Fruit fly (Drosophila melanogaster) whole organism, wandering third instar larva: Measurements from ENCODE around the gene PH4alphaMP.

Experiments
- Abd-B ChIP-seq: fragments of >200 bp; optimal IDR thresholded peaks from 2 replicates; lab custom pipeline; 2017; ENCODE audit warnings: missing biosample characterization, missing genetic modification characterization
- CG32264 ChIP-seq: fragments of 200-800 bp; sonication (Bioruptor generic); optimal IDR thresholded peaks from 2 replicates; lab custom pipeline; 2016; ENCODE audit warnings: missing biosample characterization, missing genetic modification characterization
- CG9705 ChIP-seq: fragments of 200-800 bp; sonication (Bioruptor generic); optimal IDR thresholded peaks from 2 replicates; lab custom pipeline; 2018; ENCODE audit warnings: missing biosample characterization, mild to moderate bottlenecking, missing genetic modification characterization
- Dfd ChIP-seq: fragments of >200 bp; optimal IDR thresholded peaks from 2 replicates; lab custom pipeline; 2017; ENCODE audit warnings: missing biosample characterization, missing genetic modification characterization
- Dif ChIP-seq: fragments of 200-275, 200-300 bp; sonication (Bioruptor generic); optimal IDR thresholded peaks from 2 replicates; lab custom pipeline; 2018; ENCODE audit warnings: missing biosample characterization, missing genetic modification characterization; ENCODE audit not compliant: partially characterized antibody
- GATAd ChIP-seq: sonication (Bioruptor generic); optimal IDR thresholded peaks from 2 replicates; lab custom pipeline; 2016; ENCODE audit warnings: missing biosample characterization, missing genetic modification characterization
- HLH106 ChIP-seq: fragments of 200-800 bp; optimal IDR thresholded peaks from 3 replicates; lab custom pipeline; 2019; ENCODE audit warnings: missing biosample characterization, mild to moderate bottlenecking, missing genetic modification characterization, moderate library complexity
- Hnf4 ChIP-seq: fragments of 200-800 bp; sonication (Bioruptor generic); optimal IDR thresholded peaks from 2 replicates; lab custom pipeline; 2016; ENCODE audit warnings: missing biosample characterization, mild to moderate bottlenecking, missing genetic modification characterization
- Hr78 ChIP-seq: fragments of >200 bp; optimal IDR thresholded peaks from 2 replicates; lab custom pipeline; 2017; ENCODE audit warnings: missing biosample characterization, missing genetic modification characterization
- Hr83 ChIP-seq: fragments of 200-300 bp; sonication (Bioruptor generic); optimal IDR thresholded peaks from 2 replicates; lab custom pipeline; 2016; ENCODE audit warnings: missing biosample characterization, mild to moderate bottlenecking, missing genetic modification characterization, moderate library complexity; ENCODE audit not compliant: poor library complexity, severe bottlenecking
- Jra ChIP-seq: sonication (Bioruptor generic); optimal IDR thresholded peaks from 2 replicates; lab custom pipeline; 2016; ENCODE audit warnings: missing biosample characterization, missing genetic modification characterization
- Mio ChIP-seq: sonication (Bioruptor generic); optimal IDR thresholded peaks from 2 replicates; lab custom pipeline; 2016; ENCODE audit warnings: missing biosample characterization, missing genetic modification characterization
- Myc ChIP-seq: fragments of >200 bp; optimal IDR thresholded peaks from 2 replicates; lab custom pipeline; 2017
- N ChIP-seq: fragments of >200 bp; optimal IDR thresholded peaks from 2 replicates; lab custom pipeline; 2018; ENCODE audit warnings: missing biosample characterization, missing external identifiers, missing genetic modification characterization
- OdsH ChIP-seq: fragments of 200-800 bp; sonication (Bioruptor generic); optimal IDR thresholded peaks from 2 replicates; lab custom pipeline; 2016; ENCODE audit warnings: missing biosample characterization, mild to moderate bottlenecking, missing genetic modification characterization
- Rel ChIP-seq, 2 experiments: fragments of 200-800 bp; sonication (Bioruptor generic) in 1 of 2; optimal IDR thresholded peaks; 2 replicates in 1 of 2; 3 replicates in 1 of 2; lab custom pipeline; 2016 to 2019; ENCODE audit warnings: mild to moderate bottlenecking in 2 of 2, missing biosample characterization in 2 of 2, missing genetic modification characterization in 2 of 2, moderate library complexity in 1 of 2
- Sp1 ChIP-seq: fragments of 200-800 bp; sonication (Bioruptor generic); optimal IDR thresholded peaks from 3 replicates; lab custom pipeline; 2019; ENCODE audit warnings: missing biosample characterization, mild to moderate bottlenecking, missing genetic modification characterization, moderate library complexity
- Vsx2 ChIP-seq: fragments of 200-300, 225-300 bp; sonication (Bioruptor generic); optimal IDR thresholded peaks from 2 replicates; lab custom pipeline; 2018; ENCODE audit warnings: missing biosample characterization, missing genetic modification characterization; ENCODE audit not compliant: partially characterized antibody
- br ChIP-seq: fragments of 200-800 bp; sonication (Bioruptor generic); optimal IDR thresholded peaks from 2 replicates; lab custom pipeline; 2016; ENCODE audit warnings: missing biosample characterization, missing genetic modification characterization
- brk ChIP-seq: fragments of 200-800 bp; sonication (Bioruptor generic); optimal IDR thresholded peaks from 2 replicates; lab custom pipeline; 2016; ENCODE audit warnings: missing biosample characterization, mild to moderate bottlenecking, missing genetic modification characterization
- dl ChIP-seq, 2 experiments: fragments of 175-275, 200-275 bp in 1 of 2; fragments of 200-275 bp in 1 of 2; sonication (Bioruptor generic); optimal IDR thresholded peaks; lab custom pipeline; 2018; ENCODE audit warnings: mild to moderate bottlenecking in 2 of 2, missing biosample characterization in 2 of 2, missing genetic modification characterization in 2 of 2, moderate library complexity in 2 of 2; ENCODE audit not compliant: partially characterized antibody in 2 of 2, insufficient read depth in 1 of 2
- dmrt93B ChIP-seq: fragments of 200-800 bp; sonication (Bioruptor generic); optimal IDR thresholded peaks from 2 replicates; lab custom pipeline; 2018; ENCODE audit warnings: missing biosample characterization, mild to moderate bottlenecking, missing genetic modification characterization
- dsf ChIP-seq: sonication (Bioruptor generic); optimal IDR thresholded peaks from 2 replicates; lab custom pipeline; 2016; ENCODE audit warnings: missing biosample characterization, missing genetic modification characterization, borderline replicate concordance
- ey ChIP-seq: fragments of 200-800 bp; sonication (Bioruptor generic); optimal IDR thresholded peaks from 2 replicates; lab custom pipeline; 2016; ENCODE audit warnings: missing biosample characterization, missing genetic modification characterization
- foxo ChIP-seq, 2 experiments: fragments of 200-800 bp; sonication (Bioruptor generic); optimal IDR thresholded peaks; 2 replicates in 1 of 2; 3 replicates in 1 of 2; lab custom pipeline; 2016 to 2017; ENCODE audit warnings: missing biosample characterization in 2 of 2, missing genetic modification characterization in 2 of 2
- fru ChIP-seq: fragments of 200-800 bp; sonication (Bioruptor generic); optimal IDR thresholded peaks from 3 replicates; lab custom pipeline; 2016; ENCODE audit warnings: missing biosample characterization, mild to moderate bottlenecking, missing genetic modification characterization
- h ChIP-seq: fragments of 200-800 bp; sonication (Bioruptor generic); optimal IDR thresholded peaks from 3 replicates; lab custom pipeline; 2016; ENCODE audit warnings: missing biosample characterization, mild to moderate bottlenecking, missing genetic modification characterization
- jim ChIP-seq: fragments of 175-275, 200-325 bp; sonication (Bioruptor generic); optimal IDR thresholded peaks from 2 replicates; lab custom pipeline; 2016; ENCODE audit warnings: missing biosample characterization, mild to moderate bottlenecking, missing genetic modification characterization
- lola ChIP-seq: fragments of >200 bp; optimal IDR thresholded peaks from 2 replicates; lab custom pipeline; 2017; ENCODE audit warnings: missing biosample characterization, missing genetic modification characterization
- pan ChIP-seq: fragments of >200 bp; optimal IDR thresholded peaks from 2 replicates; lab custom pipeline; 2017
- rgr ChIP-seq: fragments of 200-800 bp; sonication (Bioruptor generic); optimal IDR thresholded peaks from 3 replicates; lab custom pipeline; 2016; ENCODE audit warnings: missing biosample characterization, mild to moderate bottlenecking, missing genetic modification characterization
- usp ChIP-seq: fragments of >200 bp; optimal IDR thresholded peaks from 2 replicates; lab custom pipeline; 2017; ENCODE audit warnings: missing biosample characterization, missing genetic modification characterization
- woc ChIP-seq: sonication (Bioruptor generic); optimal IDR thresholded peaks from 2 replicates; lab custom pipeline; 2016; ENCODE audit warnings: missing biosample characterization, mild to moderate bottlenecking, missing genetic modification characterization

PH4alphaMP gene

dm6 chr3R:30540196-30540595 lies 44.2 kb upstream of the PH4alphaMP start (continued):
- TF ChIP-seq Dfd (GFP tag; lab: Kevin White, UChicago) (no peak), Hr78 (GFP tag; lab: Kevin White, UChicago) (no peak), Hr83 (GFP tag; lab: Kevin White, UChicago) (no peak)

- TF ChIP-seq CG32264 (GFP tag; lab: Kevin White, UChicago) (no peak), Hr83 (GFP tag; lab: Kevin White, UChicago) (no peak), pan (lab: Kevin White, UChicago) (no peak), Vsx2 (no peak), h (no peak), rgr (GFP tag; lab: Kevin White, UChicago) (no peak), Dif (GFP tag; lab: Kevin White, UChicago) (no peak), Hnf4 (GFP tag; lab: Kevin White, UChicago) (no peak), CG9705 (GFP tag; lab: Kevin White, UChicago) (no peak), Hr78 (GFP tag; lab: Kevin White, UChicago) (no peak)
Observed at dm6 chr3R:30536919-30537318, 41.0 kb upstream of the PH4alphaMP start.

dm6 chr3R:30536432-30536831 lies 40.5 kb upstream of the PH4alphaMP start:
- TF ChIP-seq Sp1 (GFP tag; lab: Kevin White, UChicago), result no peak
- no peak for TF ChIP-seq Dfd (GFP tag; lab: Kevin White, UChicago)
- TF ChIP-seq ey, result no peak
- TF ChIP-seq Myc (lab: Kevin White, UChicago), result no peak
- TF ChIP-seq dsf, result no peak
- TF ChIP-seq Mio (GFP tag; lab: Kevin White, UChicago), result no peak
- TF ChIP-seq br (GFP tag; lab: Kevin White, UChicago), result no peak
- no peak for TF ChIP-seq jim (GFP tag; lab: Kevin White, UChicago)
- TF ChIP-seq Hr78 (GFP tag; lab: Kevin White, UChicago), result no peak
- TF ChIP-seq Abd-B (GFP tag; lab: Kevin White, UChicago), result no peak
- no peak for TF ChIP-seq HLH106 (tag; lab: Kevin White, UChicago)
- TF ChIP-seq brk (GFP tag; lab: Kevin White, UChicago), result no peak
- TF ChIP-seq pan (lab: Kevin White, UChicago), result no peak
- no peak for TF ChIP-seq lola (GFP tag; lab: Kevin White, UChicago)
- TF ChIP-seq woc (GFP tag; lab: Kevin White, UChicago), result no peak
- TF ChIP-seq N, result no peak
- no peak for TF ChIP-seq dmrt93B (GFP tag; lab: Kevin White, UChicago)
- no peak for TF ChIP-seq foxo (GFP tag; optimal IDR thresholded peaks at IDR 0.05; lab: Kevin White, UChicago)
- TF ChIP-seq h, result no peak
- no peak for TF ChIP-seq Jra (GFP tag; lab: Kevin White, UChicago)

dm6 chr3R:30534444-30534843 lies 38.5 kb upstream of the PH4alphaMP start:
- TF ChIP-seq Rel (GFP tag; optimal IDR thresholded peaks at IDR 0.05; lab: Kevin White, UChicago) (no peak), Rel (tag; optimal IDR thresholded peaks at IDR 0.05; lab: Kevin White, UChicago) (peak; percentile 28), N (no peak)

- peak; percentile 5 for TF ChIP-seq br (GFP tag; lab: Kevin White, UChicago)
- no peak for TF ChIP-seq CG32264 (GFP tag; lab: Kevin White, UChicago)
- TF ChIP-seq Sp1 (GFP tag; lab: Kevin White, UChicago), result no peak
- TF ChIP-seq HLH106 (tag; lab: Kevin White, UChicago), result peak; percentile 28
- TF ChIP-seq dl (GFP tag; optimal IDR thresholded peaks at IDR 0.05; lab: Kevin White, UChicago; ENCODE audit: insufficient read depth in 1 of 2, partially characterized antibody in 2 of 2), result peak in 1 of 2 experiments; percentile 38
- peak; percentile 10 for TF ChIP-seq fru (GFP tag; lab: Kevin White, UChicago)
- TF ChIP-seq Myc (lab: Kevin White, UChicago), result no peak
- TF ChIP-seq Jra (GFP tag; lab: Kevin White, UChicago), result no peak
- no peak for TF ChIP-seq Hr83 (GFP tag; lab: Kevin White, UChicago)
- TF ChIP-seq OdsH, result peak; percentile 4
- TF ChIP-seq brk (GFP tag; lab: Kevin White, UChicago), result no peak
- no peak for TF ChIP-seq usp (GFP tag; lab: Kevin White, UChicago)
- TF ChIP-seq Dif (GFP tag; lab: Kevin White, UChicago), result peak; percentile 56
- TF ChIP-seq GATAd (GFP tag; lab: Kevin White, UChicago), result no peak
- peak; percentile 55 for TF ChIP-seq h
- TF ChIP-seq foxo (GFP tag; optimal IDR thresholded peaks at IDR 0.05; lab: Kevin White, UChicago), result peak in 1 of 2 experiments; percentile 17
- peak; percentile 24 for TF ChIP-seq ey
- TF ChIP-seq jim (GFP tag; lab: Kevin White, UChicago), result no peak
Observed at dm6 chr3R:30531989-30532653, 36.2 kb upstream of the PH4alphaMP start, which contains the start of gene tmod. Gene tmod (plus strand): TSS chr3R:30532607.
